Worm (Caenorhabditis elegans) whole organism, young adult: ENCODE measurements around the gene F41H10.4.
A peak's percentile ranks its signal among the peaks of the same experiment; 100 is the strongest.

Experiments used
- B0019.2 ChIP-seq: fragments of 200-800 bp; sonication (Bioruptor generic); conservative IDR thresholded peaks from 2 replicates; pipeline ENCODE4 v1.3.6; 2022; ENCODE audit warnings: missing genetic modification reagents, missing genetic modification characterization, missing compliant biosample characterization
- F22D6.2 ChIP-seq: sonication (generic microtip); optimal IDR thresholded peaks from 2 replicates; lab custom pipeline; 2016; ENCODE audit warnings: mild to moderate bottlenecking, missing genetic modification characterization, missing compliant biosample characterization
- F52B5.7 ChIP-seq: sonication (generic microtip); optimal IDR thresholded peaks from 2 replicates; lab custom pipeline; 2016; ENCODE audit warnings: mild to moderate bottlenecking, missing genetic modification characterization, missing compliant biosample characterization
- F55B11.4 ChIP-seq: sonication (generic microtip); optimal IDR thresholded peaks from 2 replicates; lab custom pipeline; 2016; ENCODE audit warnings: missing compliant biosample characterization, missing genetic modification characterization, borderline replicate concordance; ENCODE audit not compliant: insufficient read depth
- K11D2.4 ChIP-seq: fragments of 200-800 bp; sonication (Bioruptor generic); IDR thresholded peaks from 2 replicates; pipeline ENCODE4 v1.3.6; 2022; ENCODE audit warnings: missing genetic modification reagents, missing genetic modification characterization, missing compliant biosample characterization
- Y95B8A.8 ChIP-seq: fragments of 200-800 bp; sonication (Bioruptor generic); IDR thresholded peaks from 2 replicates; pipeline ENCODE4 v1.3.6; 2022; ENCODE audit warnings: missing genetic modification reagents, missing genetic modification characterization, missing compliant biosample characterization
- akir-1 ChIP-seq: fragments of 200-800 bp; sonication (Bioruptor generic); optimal IDR thresholded peaks from 2 replicates; lab custom pipeline; 2018; ENCODE audit warnings: mild to moderate bottlenecking, missing genetic modification characterization, moderate library complexity, missing compliant biosample characterization
- ama-1 ChIP-seq, 3 experiments: fragments of 150-350 bp in 1 of 3; sonication (generic microtip) in 2 of 3; optimal IDR thresholded peaks; 2 replicates each; lab custom pipeline; 2014 to 2018; ENCODE audit warnings: missing biosample characterization in 2 of 3, missing genetic modification characterization in 2 of 3, missing genetic modification reagents in 2 of 3
- bed-1 ChIP-seq: fragments of 200-800 bp; sonication (Bioruptor generic); IDR thresholded peaks from 2 replicates; pipeline ENCODE4 v1.3.6; 2022; ENCODE audit warnings: missing genetic modification reagents, missing genetic modification characterization, missing compliant biosample characterization
- ccch-3 ChIP-seq: fragments of 200-800 bp; sonication (Bioruptor generic); optimal IDR thresholded peaks from 2 replicates; lab custom pipeline; 2018; ENCODE audit warnings: mild to moderate bottlenecking, missing genetic modification characterization, missing compliant biosample characterization
- cebp-1 ChIP-seq, 2 experiments: fragments of 200-800 bp in 1 of 2; sonication (Bioruptor generic) in 1 of 2; sonication (generic microtip) in 1 of 2; IDR thresholded peaks in 1 of 2; optimal IDR thresholded peaks in 1 of 2; 2 replicates each; pipeline versions ENCODE4 v1.3.6 to Lab custom; 2017 to 2022; ENCODE audit warnings: missing compliant biosample characterization in 2 of 2, missing genetic modification characterization in 2 of 2, mild to moderate bottlenecking in 1 of 2, missing genetic modification reagents in 1 of 2, moderate library complexity in 1 of 2
- cebp-2 ChIP-seq: fragments of 200-800 bp; sonication (Bioruptor generic); IDR thresholded peaks from 2 replicates; pipeline ENCODE4 v1.3.6; 2022; ENCODE audit warnings: missing genetic modification characterization, missing compliant biosample characterization
- ceh-100 ChIP-seq: fragments of 200-800 bp; sonication (Bioruptor generic); IDR thresholded peaks from 2 replicates; pipeline ENCODE4 v1.3.6; 2022; ENCODE audit warnings: missing genetic modification reagents, missing genetic modification characterization, missing compliant biosample characterization
- ceh-91 ChIP-seq: fragments of 200-800 bp; sonication (Bioruptor generic); IDR thresholded peaks from 2 replicates; pipeline ENCODE4 v1.3.6; 2022; ENCODE audit warnings: missing genetic modification reagents, missing genetic modification characterization, missing compliant biosample characterization
- dox-1 ChIP-seq: fragments of 200-800 bp; sonication (Bioruptor generic); IDR thresholded peaks from 2 replicates; pipeline ENCODE4 v1.3.6; 2022; ENCODE audit warnings: missing genetic modification reagents, missing genetic modification characterization, missing compliant biosample characterization
- dpff-1 ChIP-seq: sonication (generic microtip); optimal IDR thresholded peaks from 2 replicates; lab custom pipeline; 2017; ENCODE audit warnings: mild to moderate bottlenecking, missing genetic modification characterization, missing compliant biosample characterization
- dpl-1 ChIP-seq: fragments of 150-350 bp; optimal IDR thresholded peaks from 2 replicates; lab custom pipeline; 2014; ENCODE audit warnings: missing biosample characterization, missing genetic modification reagents, missing genetic modification characterization
- egl-44 ChIP-seq: fragments of 200-800 bp; sonication (Bioruptor generic); IDR thresholded peaks from 2 replicates; pipeline ENCODE4 v1.3.6; 2022; ENCODE audit warnings: missing genetic modification reagents, missing genetic modification characterization, missing compliant biosample characterization
- egrh-3 ChIP-seq: fragments of 200-800 bp; sonication (Bioruptor generic); IDR thresholded peaks from 2 replicates; pipeline ENCODE4 v1.3.6; 2022; ENCODE audit warnings: missing genetic modification reagents, missing genetic modification characterization, missing compliant biosample characterization
- ekl-4 ChIP-seq: fragments of 200-800 bp; sonication (Bioruptor generic); IDR thresholded peaks from 2 replicates; pipeline ENCODE4 v1.3.6; 2022; ENCODE audit warnings: missing genetic modification reagents, missing genetic modification characterization, missing compliant biosample characterization
- ets-4 ChIP-seq: fragments of 200-800 bp; sonication (Bioruptor generic); optimal IDR thresholded peaks from 2 replicates; lab custom pipeline; 2018; ENCODE audit warnings: mild to moderate bottlenecking, missing genetic modification characterization, missing compliant biosample characterization
- hlh-26 ChIP-seq: fragments of 200-800 bp; sonication (Bioruptor generic); conservative IDR thresholded peaks from 2 replicates; pipeline ENCODE4 v1.3.6; 2022; ENCODE audit warnings: missing genetic modification reagents, missing genetic modification characterization, missing compliant biosample characterization
- hmg-1.2 ChIP-seq: fragments of 200-800 bp; sonication (Bioruptor generic); IDR thresholded peaks from 2 replicates; pipeline ENCODE4 v1.3.6; 2022; ENCODE audit warnings: missing genetic modification reagents, missing genetic modification characterization, missing compliant biosample characterization
- lag-1 ChIP-seq: fragments of 200-800 bp; sonication (Bioruptor generic); IDR thresholded peaks from 2 replicates; pipeline ENCODE4 v1.3.6; 2022; ENCODE audit warnings: missing genetic modification reagents, missing genetic modification characterization, missing compliant biosample characterization
- lin-40 ChIP-seq: sonication (generic microtip); optimal IDR thresholded peaks from 2 replicates; lab custom pipeline; 2016; ENCODE audit warnings: missing genetic modification characterization, mild to moderate bottlenecking, missing compliant biosample characterization, missing genotype, missing genetic modification reagents
- lir-1 ChIP-seq: fragments of 200-800 bp; sonication (Bioruptor generic); conservative IDR thresholded peaks from 2 replicates; pipeline ENCODE4 v1.3.6; 2022; ENCODE audit warnings: missing genetic modification reagents, missing genetic modification characterization, missing compliant biosample characterization
- lsl-1 ChIP-seq: fragments of 200-800 bp; sonication (Bioruptor generic); optimal IDR thresholded peaks from 2 replicates; lab custom pipeline; 2018; ENCODE audit warnings: mild to moderate bottlenecking, missing genetic modification characterization, moderate library complexity, missing compliant biosample characterization
- madf-10 ChIP-seq: sonication (generic microtip); optimal IDR thresholded peaks from 2 replicates; lab custom pipeline; 2016; ENCODE audit warnings: mild to moderate bottlenecking, missing genetic modification characterization, missing compliant biosample characterization
- madf-6 ChIP-seq: fragments of 200-800 bp; sonication (Bioruptor generic); IDR thresholded peaks from 2 replicates; pipeline ENCODE4 v1.3.6; 2022; ENCODE audit warnings: missing genetic modification reagents, missing genetic modification characterization, missing compliant biosample characterization
- nfyb-1 ChIP-seq: fragments of 200-800 bp; sonication (Bioruptor generic); IDR thresholded peaks from 2 replicates; pipeline ENCODE4 v1.3.6; 2022; ENCODE audit warnings: missing genetic modification reagents, missing genetic modification characterization, missing compliant biosample characterization
- nhr-80 ChIP-seq: sonication (generic microtip); optimal IDR thresholded peaks from 2 replicates; lab custom pipeline; 2016; ENCODE audit warnings: missing genetic modification characterization, missing compliant biosample characterization
- nhr-90 ChIP-seq: sonication (generic microtip); optimal IDR thresholded peaks from 2 replicates; lab custom pipeline; 2016; ENCODE audit warnings: missing genotype, mild to moderate bottlenecking, missing genetic modification characterization, missing compliant biosample characterization
- pbrm-1 ChIP-seq: fragments of 200-800 bp; sonication (Bioruptor generic); IDR thresholded peaks from 2 replicates; pipeline ENCODE4 v1.3.6; 2022; ENCODE audit warnings: missing genetic modification reagents, missing genetic modification characterization, missing compliant biosample characterization
- snpc-3.4 ChIP-seq: sonication (generic microtip); optimal IDR thresholded peaks from 2 replicates; lab custom pipeline; 2017; ENCODE audit warnings: missing genetic modification characterization, mild to moderate bottlenecking, missing compliant biosample characterization, antibody characterized with exemption, moderate library complexity, missing genotype, missing genetic modification reagents
- snpc-4 ChIP-seq, 5 experiments: fragments of 150-350 bp in 1 of 5; sonication (generic microtip) in 4 of 5; optimal IDR thresholded peaks; 2 replicates each; lab custom pipeline; 2014 to 2018; ENCODE audit warnings: missing genetic modification characterization in 5 of 5, missing biosample characterization in 3 of 5, antibody characterized with exemption in 2 of 5, mild to moderate bottlenecking in 2 of 5, missing compliant biosample characterization in 2 of 5, missing genotype in 2 of 5, moderate library complexity in 2 of 5, missing genetic modification reagents in 1 of 5
- tbp1 ChIP-seq: fragments of 200-800 bp; sonication (Bioruptor generic); optimal IDR thresholded peaks from 2 replicates; lab custom pipeline; 2018; ENCODE audit warnings: mild to moderate bottlenecking, missing genetic modification characterization, missing compliant biosample characterization
- unc-62 ChIP-seq: fragments of 150-350 bp; optimal IDR thresholded peaks from 2 replicates; lab custom pipeline; 2014; ENCODE audit warnings: missing biosample characterization, missing genetic modification reagents, missing genetic modification characterization
- ztf-25 ChIP-seq: fragments of 200-800 bp; sonication (Bioruptor generic); IDR thresholded peaks from 2 replicates; pipeline ENCODE4 v1.3.6; 2022; ENCODE audit warnings: missing genetic modification reagents, missing genetic modification characterization, missing compliant biosample characterization

The F41H10.4 gene

ce11 chrIV:5317106-5317505 lies 47.3 kb upstream of the F41H10.4 start (continued):
- TF ChIP-seq F55B11.4 (tag; lab: Kevin White, UChicago) (no peak), dpl-1 (GFP tag; lab: Kevin White, UChicago) (no peak), ztf-25 (GFP tag; lab: Robert Waterston, UW) (no peak), ets-4 (GFP tag; lab: Kevin White, UChicago) (no peak), nhr-90 (tag; lab: Kevin White, UChicago) (no peak), egrh-3 (no peak), tbp1 (GFP tag; lab: Kevin White, UChicago) (peak; percentile 78), F22D6.2 (no peak), lsl-1 (GFP tag; lab: Kevin White, UChicago) (peak; percentile 40), ama-1 (optimal IDR thresholded peaks at IDR 0.05; lab: Kevin White, UChicago) (no peak), ama-1 (GFP tag; optimal IDR thresholded peaks at IDR 0.05; lab: Kevin White, UChicago) (no peak), ceh-100 (GFP tag; lab: Robert Waterston, UW) (peak; percentile 62), pbrm-1 (GFP tag; lab: Robert Waterston, UW) (peak; percentile 85)

DNA sequence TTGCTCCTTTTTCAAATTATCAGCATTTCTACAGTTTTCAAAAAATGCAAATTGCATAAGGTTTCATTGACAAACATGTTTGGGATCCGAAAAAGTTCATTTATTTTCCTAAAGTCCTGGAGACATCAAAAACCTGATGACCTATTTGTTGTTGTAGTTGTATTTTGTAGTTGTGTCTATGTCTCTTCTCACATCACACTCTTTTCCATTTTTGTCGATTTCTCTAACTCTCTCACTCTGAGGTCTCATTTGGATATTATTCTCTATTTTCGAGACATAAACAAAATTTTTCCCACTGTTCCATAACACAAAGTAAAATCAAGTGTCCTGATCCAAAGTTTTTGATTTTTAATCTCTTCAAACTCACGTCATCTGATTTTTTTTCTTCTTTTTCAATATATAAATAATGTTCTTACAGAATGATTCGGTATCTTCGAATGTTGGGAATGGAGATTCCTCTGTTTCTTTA lies 45.5 kb upstream of the F41H10.4 start, which contains the start of gene slc-46A:
Gene slc-46A, plus strand, starts transcription at position 419 of the 469 bp plus-strand sequence.
- TF ChIP-seq hmg-1.2 (GFP tag; lab: Robert Waterston, UW) (peak; percentile 75), Y95B8A.8 (GFP tag; lab: Robert Waterston, UW) (no peak), cebp-2 (GFP tag; lab: Robert Waterston, UW) (no peak), K11D2.4 (no peak), snpc-4 (GFP tag; optimal IDR thresholded peaks at IDR 0.05; lab: Kevin White, UChicago) (no peak), snpc-4 (tag; optimal IDR thresholded peaks at IDR 0.05; lab: Kevin White, UChicago) (peak in 1 of 4 experiments; percentile 16)
- TF ChIP-seq, all 124 proteins: peak for 2

- TF ChIP-seq madf-6 (GFP tag; lab: Robert Waterston, UW) (no peak), hlh-26 (GFP tag; lab: Robert Waterston, UW) (no peak), lag-1 (GFP tag; lab: Robert Waterston, UW) (no peak), lir-1 (GFP tag; lab: Robert Waterston, UW) (no peak), nhr-80 (no peak), madf-10 (no peak), hmg-1.2 (GFP tag; lab: Robert Waterston, UW) (no peak), akir-1 (GFP tag; lab: Kevin White, UChicago) (no peak), dpff-1 (tag; lab: Kevin White, UChicago) (no peak), nfyb-1 (GFP tag; lab: Robert Waterston, UW) (no peak), bed-1 (GFP tag; lab: Robert Waterston, UW) (no peak), dox-1 (GFP tag; lab: Robert Waterston, UW) (no peak), ceh-91 (GFP tag; lab: Robert Waterston, UW) (no peak), ekl-4 (GFP tag; lab: Robert Waterston, UW) (no peak), unc-62 (GFP tag; lab: Kevin White, UChicago) (no peak), lin-40 (tag; lab: Kevin White, UChicago) (no peak), egl-44 (GFP tag; lab: Robert Waterston, UW) (no peak), K11D2.4 (no peak)
Measured at ce11 chrIV:5326144-5326543, 38.2 kb upstream of the F41H10.4 start, which contains the start of gene Y4C6B.4. Gene Y4C6B.4, plus strand, starts transcription at chrIV:5326444.

- TF ChIP-seq dpl-1 (GFP tag; lab: Kevin White, UChicago) (no peak), B0019.2 (GFP tag; lab: Robert Waterston, UW) (no peak), ccch-3 (no peak), cebp-1 (GFP tag; IDR thresholded peaks at IDR 0.05; lab: Robert Waterston, UW) (no peak), cebp-1 (tag; optimal IDR thresholded peaks at IDR 0.05; lab: Kevin White, UChicago) (no peak), lag-1 (GFP tag; lab: Robert Waterston, UW) (no peak), F52B5.7 (tag; lab: Kevin White, UChicago) (no peak), snpc-3.4 (no peak)
Measured at ce11 chrIV:5332178-5332577, 32.2 kb upstream of the F41H10.4 start, which contains the start of gene Y4C6B.3. Gene Y4C6B.3, plus strand, starts transcription at chrIV:5332478.
